Worm (Caenorhabditis elegans): ENCODE results near the gene his-61.

Gene his-61

ce11 chrIV:7439377-7439776, 46.6 kb downstream of the his-61 start:
- TF ChIP-seq hmbx-1 (tag; optimal IDR thresholded peaks at IDR 0.05): no peak
- TF ChIP-seq pes-1 (GFP tag; IDR thresholded peaks at IDR 0.05): no peak

Data from whole organism, early embryonic.